Fruit fly (Drosophila melanogaster): ENCODE data around the gene Idgf2.

Gene Idgf2

DNA sequence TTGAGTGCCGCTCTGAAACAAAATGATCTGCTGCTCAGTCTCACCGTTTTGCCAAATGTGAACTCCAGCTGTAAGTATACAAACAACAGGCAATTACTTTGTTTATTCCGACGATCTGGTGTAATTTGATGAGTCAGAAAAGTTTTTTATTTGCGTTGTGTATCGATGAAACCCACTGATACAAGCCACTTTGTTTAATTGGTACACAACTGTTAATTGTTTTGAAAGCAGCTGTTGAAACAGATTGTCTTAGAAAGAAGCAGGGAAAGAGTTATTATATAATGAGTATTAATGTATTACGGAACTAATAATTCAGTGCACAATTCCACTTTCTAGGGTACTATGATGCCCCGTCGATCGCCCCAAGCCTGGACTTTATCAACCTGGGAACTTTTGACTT, 4.7 kb downstream of the Idgf2 start (continued):
- TF ChIP-seq abd-A (tag; optimal IDR thresholded peaks at IDR 0.05): no peak

DNA sequence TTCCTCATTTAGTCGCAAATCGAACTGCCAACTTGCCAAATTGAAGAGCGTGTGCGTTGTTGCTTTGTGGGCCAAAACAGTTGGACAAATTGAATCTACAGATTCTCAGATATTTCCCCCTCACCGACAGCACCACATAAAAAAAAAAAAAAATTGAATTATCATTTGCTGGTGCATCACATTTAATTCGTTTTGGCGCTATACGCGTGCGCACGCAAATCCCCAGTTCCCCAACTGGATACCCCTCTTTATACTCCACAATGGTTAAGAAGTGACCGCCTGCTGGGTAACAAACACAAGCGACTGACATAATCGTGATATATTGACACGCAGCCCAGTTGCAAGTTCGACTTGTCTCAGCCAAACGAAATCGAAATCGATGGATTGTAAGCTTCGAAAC, 11.3 kb downstream of the Idgf2 start:
- TF ChIP-seq Kr (GFP tag; optimal IDR thresholded peaks at IDR 0.05): no peak
- peak; percentile 6 for TF ChIP-seq trem (tag; optimal IDR thresholded peaks at IDR 0.05)
- TF ChIP-seq ssp (GFP tag; IDR thresholded peaks at IDR 0.05): no peak
- TF ChIP-seq chn (GFP tag; optimal IDR thresholded peaks at IDR 0.05): no peak
- TF ChIP-seq CG11560 (tag; IDR thresholded peaks at IDR 0.05): no peak
- TF ChIP-seq CG3995 (GFP tag; optimal IDR thresholded peaks at IDR 0.05): no peak

DNA sequence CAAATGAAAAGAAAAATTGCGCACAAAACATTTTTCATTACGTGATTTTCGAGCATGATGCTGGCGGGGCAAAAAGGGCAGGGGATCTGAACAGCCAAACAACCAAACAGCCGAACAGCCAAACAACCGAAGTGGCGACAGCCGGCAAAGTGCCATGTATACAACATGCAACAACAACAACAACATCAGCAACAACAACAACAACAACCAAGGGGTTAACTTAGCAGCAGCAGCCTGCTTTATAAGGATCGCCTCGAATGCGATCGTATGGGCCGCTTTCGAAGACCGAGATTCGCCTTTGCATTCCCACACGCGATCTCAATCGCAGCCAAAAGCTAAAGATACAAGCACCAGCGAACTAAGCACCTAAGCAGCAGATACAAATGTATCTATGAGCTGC, 16.5 kb downstream of the Idgf2 start:
- TF ChIP-seq Ets65A (GFP tag) (peak; percentile 15), Stat92E (GFP tag; optimal IDR thresholded peaks at IDR 0.05) (no peak), NC2β (GFP tag; optimal IDR thresholded peaks at IDR 0.05) (no peak), ac (GFP tag; optimal IDR thresholded peaks at IDR 0.05) (no peak), sna (GFP tag; IDR thresholded peaks at IDR 0.05; ENCODE audit: partially characterized antibody) (no peak), chm (GFP tag; IDR thresholded peaks at IDR 0.05) (no peak), CG4360 (GFP tag; IDR thresholded peaks at IDR 0.05) (peak; percentile 91)

DNA sequence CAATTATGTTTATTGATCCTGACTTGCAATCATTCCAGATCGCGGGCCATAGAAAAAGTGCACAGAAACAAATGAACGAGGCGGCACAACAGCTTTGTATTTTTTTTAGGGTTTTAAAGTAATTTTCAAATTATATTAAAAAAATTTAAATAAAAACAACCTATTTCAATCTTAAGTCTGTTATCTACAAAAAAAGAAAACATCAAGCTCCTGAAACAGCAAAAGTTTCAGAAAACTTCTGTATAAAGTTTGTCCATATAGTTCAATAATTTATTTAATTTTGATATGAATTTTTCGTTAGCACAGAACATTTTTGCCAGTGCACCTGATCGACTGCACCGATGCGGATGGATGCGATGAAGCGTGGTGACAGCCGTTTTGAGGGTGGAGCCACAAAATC, 22.6 kb downstream of the Idgf2 start:
- no peak for TF ChIP-seq CG17829 (tag; optimal IDR thresholded peaks at IDR 0.05)
- TF ChIP-seq gem (tag; optimal IDR thresholded peaks at IDR 0.05): peak; percentile 5
- peak; percentile 37 for TF ChIP-seq Ets65A (GFP tag)

DNA sequence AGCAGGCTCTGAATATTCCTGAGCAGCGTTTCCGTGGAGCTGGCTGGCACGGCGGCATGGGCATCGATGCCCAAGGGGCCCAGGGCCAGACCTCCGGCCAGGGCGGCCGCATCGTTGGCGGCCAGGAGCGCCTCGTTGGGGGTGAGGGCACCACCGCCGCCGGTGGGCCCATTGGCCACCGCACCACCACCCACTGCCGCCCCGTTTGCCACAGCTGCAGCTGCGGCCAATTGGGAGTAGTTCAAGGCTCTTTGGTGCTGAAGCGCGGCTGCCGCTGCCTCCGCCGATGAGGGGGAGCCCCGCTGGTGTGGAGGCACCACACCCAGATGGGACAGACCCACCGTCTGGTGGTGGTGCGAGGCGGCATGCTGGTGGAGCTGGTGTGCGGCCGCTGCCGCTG, 25.1 kb downstream of the Idgf2 start:
- no peak for TF ChIP-seq Dbx (GFP tag; IDR thresholded peaks at IDR 0.05)
- no peak for TF ChIP-seq CG7357 (GFP tag; IDR thresholded peaks at IDR 0.05)
- TF ChIP-seq Adf1 (GFP tag; IDR thresholded peaks at IDR 0.05): no peak
- TF ChIP-seq dan (GFP tag; IDR thresholded peaks at IDR 0.05): no peak
- peak; percentile 6; the same call in 1 of the 2 replicates for TF ChIP-seq al (GFP tag; IDR thresholded peaks at IDR 0.05)
- TF ChIP-seq CG10543 (GFP tag; optimal IDR thresholded peaks at IDR 0.05): no peak
- TF ChIP-seq slbo (GFP tag; IDR thresholded peaks at IDR 0.05): peak; percentile 27; the same call in 1 of the 2 replicates
- TF ChIP-seq Hr39 (optimal IDR thresholded peaks at IDR 0.05): peak; percentile 62
- TF ChIP-seq CG13624 (GFP tag; optimal IDR thresholded peaks at IDR 0.05): no peak
- peak; percentile 7; the same call in 1 of the 2 replicates for TF ChIP-seq sisA (GFP tag; IDR thresholded peaks at IDR 0.05)

DNA sequence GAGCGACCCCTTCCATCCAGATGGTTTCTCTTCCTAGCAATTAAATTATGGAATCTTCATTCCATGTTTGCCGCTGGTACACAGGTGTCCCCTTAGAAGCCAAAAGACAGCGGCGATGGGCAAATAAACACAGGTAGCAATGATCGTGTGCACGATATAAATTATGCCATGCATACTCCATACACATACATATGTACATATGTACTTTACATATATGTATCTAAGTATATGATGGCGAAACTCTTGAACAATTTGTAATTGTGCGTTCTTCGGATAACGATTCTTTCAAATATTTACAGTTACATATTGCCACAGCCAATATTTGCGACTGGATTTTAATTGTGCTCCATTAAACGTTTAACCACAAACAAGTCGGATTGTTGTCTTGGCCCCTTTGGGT, 29.4 kb downstream of the Idgf2 start:
- TF ChIP-seq CG1603 (tag; optimal IDR thresholded peaks at IDR 0.05): peak; percentile 81
- TF ChIP-seq CG13624 (GFP tag; optimal IDR thresholded peaks at IDR 0.05): no peak
- TF ChIP-seq Lpt (GFP tag; optimal IDR thresholded peaks at IDR 0.05): no peak
- peak; percentile 46 for TF ChIP-seq CG11504 (tag; optimal IDR thresholded peaks at IDR 0.05)
- no peak for TF ChIP-seq hkb (optimal IDR thresholded peaks at IDR 0.05)
- TF ChIP-seq hkb (GFP tag; IDR thresholded peaks at IDR 0.05): peak; percentile 38; the same call in 1 of the 2 replicates
- TF ChIP-seq CG8089 (GFP tag; optimal IDR thresholded peaks at IDR 0.05): peak; percentile 37
- TF ChIP-seq MBD-R2 (GFP tag; IDR thresholded peaks at IDR 0.05): no peak
- TF ChIP-seq pzg (GFP tag; optimal IDR thresholded peaks at IDR 0.05): no peak
- peak; percentile 33 for TF ChIP-seq HHEX (GFP tag; optimal IDR thresholded peaks at IDR 0.05)
- no peak for TF ChIP-seq yki (optimal IDR thresholded peaks at IDR 0.05)
- TF ChIP-seq CG2712 (tag; optimal IDR thresholded peaks at IDR 0.05): peak; percentile 35
- TF ChIP-seq nom (GFP tag; optimal IDR thresholded peaks at IDR 0.05): no peak
- no peak for TF ChIP-seq CG6654 (GFP tag; optimal IDR thresholded peaks at IDR 0.05)
- TF ChIP-seq sna (GFP tag; IDR thresholded peaks at IDR 0.05; ENCODE audit: partially characterized antibody): no peak
- TF ChIP-seq CG30403 (GFP tag; optimal IDR thresholded peaks at IDR 0.05): no peak
- TF ChIP-seq dm (GFP tag; optimal IDR thresholded peaks at IDR 0.05): no peak
- TF ChIP-seq p53 (GFP tag; optimal IDR thresholded peaks at IDR 0.05): no peak
- TF ChIP-seq ac (GFP tag; optimal IDR thresholded peaks at IDR 0.05): peak; percentile 74
- no peak for TF ChIP-seq chm (GFP tag; IDR thresholded peaks at IDR 0.05)
- TF ChIP-seq tio (GFP tag; optimal IDR thresholded peaks at IDR 0.05): peak; percentile 13
- TF ChIP-seq Ptx1 (GFP tag; IDR thresholded peaks at IDR 0.05): no peak
- peak; percentile 12 for TF ChIP-seq Hmr (GFP tag; optimal IDR thresholded peaks at IDR 0.05)

Data from whole organism, embryonic.